Worm (Caenorhabditis elegans) whole organism, L3 larva: Measurements from ENCODE around the gene C35A11.3.

ENCODE experiments used
- R02D3.7 ChIP-seq: fragments of 150-350 bp; optimal IDR thresholded peaks from 2 replicates; lab custom pipeline; 2014; ENCODE audit warnings: missing biosample characterization, missing genetic modification characterization
- ZK546.5 ChIP-seq: sonication (generic microtip); optimal IDR thresholded peaks from 2 replicates; lab custom pipeline; 2017; ENCODE audit warnings: missing biosample characterization, missing genetic modification characterization
- aly-2 ChIP-seq: fragments of 150-350 bp; optimal IDR thresholded peaks from 2 replicates; lab custom pipeline; 2014; ENCODE audit warnings: missing biosample characterization, missing genetic modification characterization
- ama-1 ChIP-seq: fragments of 150-350 bp; optimal IDR thresholded peaks from 2 replicates; lab custom pipeline; 2018
- ceh-16 ChIP-seq: sonication (generic microtip); optimal IDR thresholded peaks from 2 replicates; lab custom pipeline; 2017; ENCODE audit warnings: missing biosample characterization, missing genetic modification characterization
- ceh-28 ChIP-seq: fragments of 150-350 bp; optimal IDR thresholded peaks from 2 replicates; lab custom pipeline; 2014; ENCODE audit warnings: missing biosample characterization, missing genetic modification reagents, missing genetic modification characterization
- egl-27 ChIP-seq: sonication (generic microtip); optimal IDR thresholded peaks from 4 replicates; lab custom pipeline; 2017; ENCODE audit warnings: missing biosample characterization, missing genetic modification reagents, missing genetic modification characterization
- elt-1 ChIP-seq: fragments of 150-350 bp; optimal IDR thresholded peaks from 2 replicates; lab custom pipeline; 2014; ENCODE audit warnings: missing biosample characterization, missing genetic modification characterization
- elt-2 ChIP-seq: sonication (generic microtip); optimal IDR thresholded peaks from 2 replicates; lab custom pipeline; 2016; ENCODE audit warnings: missing genetic modification reagents, mild to moderate bottlenecking, missing genetic modification characterization, missing compliant biosample characterization
- elt-3 ChIP-seq, 3 experiments: fragments of 150-350 bp in 1 of 3; sonication (generic microtip) in 2 of 3; optimal IDR thresholded peaks; 2 replicates in 2 of 3; 4 replicates in 1 of 3; lab custom pipeline; 2014 to 2017; ENCODE audit warnings: missing biosample characterization in 3 of 3, missing genetic modification characterization in 3 of 3
- fkh-2 ChIP-seq: fragments of 150-350 bp; optimal IDR thresholded peaks from 2 replicates; lab custom pipeline; 2014; ENCODE audit warnings: missing biosample characterization, missing genetic modification reagents, missing genetic modification characterization
- fos-1 ChIP-seq: fragments of 150-350 bp; optimal IDR thresholded peaks from 2 replicates; lab custom pipeline; 2014; ENCODE audit warnings: missing biosample characterization, missing genetic modification characterization
- hmg-11 ChIP-seq: sonication (generic microtip); optimal IDR thresholded peaks from 2 replicates; lab custom pipeline; 2016; ENCODE audit warnings: missing genetic modification characterization, missing compliant biosample characterization
- lin-15B ChIP-seq: fragments of 150-350 bp; optimal IDR thresholded peaks from 2 replicates; lab custom pipeline; 2014; ENCODE audit warnings: missing biosample characterization, missing genetic modification characterization
- lsy-12 ChIP-seq: sonication (generic microtip); optimal IDR thresholded peaks from 2 replicates; lab custom pipeline; 2016; ENCODE audit warnings: mild to moderate bottlenecking, missing genetic modification characterization, missing compliant biosample characterization
- mdl-1 ChIP-seq: fragments of 150-350 bp; optimal IDR thresholded peaks from 2 replicates; lab custom pipeline; 2014; ENCODE audit warnings: missing biosample characterization, missing genetic modification characterization
- mml-1 ChIP-seq: fragments of 150-350 bp; sonication (generic microtip); optimal IDR thresholded peaks from 3 replicates; lab custom pipeline; 2014; ENCODE audit warnings: missing biosample characterization, missing genetic modification characterization
- nfya-1 ChIP-seq: sonication (generic microtip); optimal IDR thresholded peaks from 2 replicates; lab custom pipeline; 2017; ENCODE audit warnings: missing genetic modification characterization, mild to moderate bottlenecking, missing compliant biosample characterization, antibody characterized with exemption, moderate library complexity; ENCODE audit not compliant: insufficient read depth
- nhr-23 ChIP-seq: fragments of 150-350 bp; optimal IDR thresholded peaks from 2 replicates; lab custom pipeline; 2014; ENCODE audit warnings: missing biosample characterization, missing genetic modification reagents, missing genetic modification characterization
- nhr-237 ChIP-seq: fragments of 150-350 bp; optimal IDR thresholded peaks from 2 replicates; lab custom pipeline; 2014; ENCODE audit warnings: missing biosample characterization, missing genetic modification characterization
- nhr-25 ChIP-seq: sonication (generic microtip); optimal IDR thresholded peaks from 2 replicates; lab custom pipeline; 2017; ENCODE audit warnings: missing biosample characterization, missing genetic modification characterization
- nhr-28 ChIP-seq: fragments of 150-350 bp; optimal IDR thresholded peaks from 2 replicates; lab custom pipeline; 2014; ENCODE audit warnings: missing biosample characterization, missing genetic modification characterization
- nhr-43 ChIP-seq: sonication (generic microtip); optimal IDR thresholded peaks from 2 replicates; lab custom pipeline; 2016; ENCODE audit warnings: mild to moderate bottlenecking, missing genetic modification characterization, missing compliant biosample characterization; ENCODE audit not compliant: poor library complexity, severe bottlenecking
- nhr-67 ChIP-seq: fragments of 150-350 bp; optimal IDR thresholded peaks from 2 replicates; lab custom pipeline; 2014; ENCODE audit warnings: missing biosample characterization, missing genetic modification characterization
- nhr-76 ChIP-seq: fragments of 150-350 bp; sonication (generic microtip); optimal IDR thresholded peaks from 5 replicates; lab custom pipeline; 2014; ENCODE audit warnings: missing biosample characterization, missing genetic modification characterization
- pqm-1 ChIP-seq: fragments of 150-350 bp; optimal IDR thresholded peaks from 2 replicates; lab custom pipeline; 2017; ENCODE audit warnings: missing biosample characterization, missing genetic modification characterization, inconsistent platforms
- skn-1 ChIP-seq: fragments of 150-350 bp; optimal IDR thresholded peaks from 2 replicates; lab custom pipeline; 2014; ENCODE audit warnings: missing biosample characterization, missing genetic modification characterization
- tbx-2 ChIP-seq: sonication (generic microtip); optimal IDR thresholded peaks from 2 replicates; lab custom pipeline; 2016; ENCODE audit warnings: mild to moderate bottlenecking, missing genetic modification characterization, missing compliant biosample characterization
- unc-39 ChIP-seq: sonication (generic microtip); optimal IDR thresholded peaks from 4 replicates; lab custom pipeline; 2017; ENCODE audit warnings: missing biosample characterization, missing genetic modification characterization
- unc-62 ChIP-seq: fragments of 150-350 bp; sonication (generic microtip); optimal IDR thresholded peaks from 4 replicates; lab custom pipeline; 2014; ENCODE audit warnings: missing biosample characterization, missing genetic modification reagents, missing genetic modification characterization
- ztf-11 ChIP-seq: fragments of 150-350 bp; optimal IDR thresholded peaks from 2 replicates; lab custom pipeline; 2014; ENCODE audit warnings: missing biosample characterization, missing genetic modification characterization
- ztf-4 ChIP-seq: fragments of 150-350 bp; optimal IDR thresholded peaks from 2 replicates; lab custom pipeline; 2014; ENCODE audit warnings: missing biosample characterization, missing genetic modification characterization

The C35A11.3 gene

ce11 chrV:5385914-5386493, 13.8 kb downstream of the C35A11.3 start, which contains the start of gene C35A11.2:
C35A11.2 (plus strand) TSS chrV:5386299.
- TF ChIP-seq nhr-23 (tag; lab: Kevin White, UChicago), result peak; percentile 73
- TF ChIP-seq lsy-12 (tag; lab: Kevin White, UChicago), result no peak
- peak; percentile 6 for TF ChIP-seq lin-15B

- peak; percentile 79 for TF ChIP-seq pqm-1 (tag; lab: Kevin White, UChicago)
- TF ChIP-seq nhr-23 (tag; lab: Kevin White, UChicago), result no peak
- TF ChIP-seq elt-2, result peak; percentile 99
- peak; percentile 16 for TF ChIP-seq egl-27 (tag; lab: Kevin White, UChicago)
- TF ChIP-seq unc-62 (GFP tag; lab: Kevin White, UChicago), result no peak
Observed at ce11 chrV:5392993-5393628, 20.9 kb downstream of the C35A11.3 start, which contains the start of gene C35A11.4. C35A11.4 (minus strand) TSS chrV:5393148.

ce11 chrV:5403938-5404337, 31.7 kb downstream of the C35A11.3 start:
- TF ChIP-seq unc-62 (GFP tag; lab: Kevin White, UChicago) (no peak), mml-1 (tag; lab: Kevin White, UChicago) (no peak), elt-1 (tag; lab: Kevin White, UChicago) (no peak), ztf-11 (tag; lab: Kevin White, UChicago) (no peak), ztf-4 (tag; lab: Kevin White, UChicago) (no peak), nhr-67 (tag; lab: Kevin White, UChicago) (no peak), aly-2 (tag; lab: Kevin White, UChicago) (no peak), R02D3.7 (tag; lab: Kevin White, UChicago) (no peak), ZK546.5 (tag; lab: Kevin White, UChicago) (no peak), ama-1 (lab: Kevin White, UChicago) (no peak), nhr-25 (no peak), ceh-28 (tag; lab: Kevin White, UChicago) (no peak), elt-3 (tag; optimal IDR thresholded peaks at IDR 0.05; lab: Kevin White, UChicago) (no peak), hmg-11 (tag; lab: Kevin White, UChicago) (no peak)

- TF ChIP-seq nhr-28 (tag; lab: Kevin White, UChicago) (no peak), elt-2 (no peak), nhr-237 (tag; lab: Kevin White, UChicago) (no peak), mml-1 (tag; lab: Kevin White, UChicago) (no peak), nhr-43 (tag; lab: Kevin White, UChicago) (no peak)
Observed at ce11 chrV:5405053-5405452, 32.8 kb downstream of the C35A11.3 start, which contains the start of gene dmsr-7. dmsr-7 (plus strand) TSS chrV:5405353.

ce11 chrV:5408223-5408622, 36.0 kb downstream of the C35A11.3 start, which contains the start of gene C25A6.1:
C25A6.1 (plus strand) TSS chrV:5408523.
- TF ChIP-seq unc-39 (tag; lab: Kevin White, UChicago) (no peak), tbx-2 (no peak), nhr-25 (no peak), mml-1 (tag; lab: Kevin White, UChicago) (no peak), unc-62 (GFP tag; lab: Kevin White, UChicago) (no peak), fkh-2 (tag; lab: Kevin White, UChicago) (no peak), nfya-1 (tag; lab: Kevin White, UChicago) (no peak), fos-1 (tag; lab: Kevin White, UChicago) (no peak), ama-1 (lab: Kevin White, UChicago) (no peak), ceh-16 (tag; lab: Kevin White, UChicago) (no peak), nhr-43 (tag; lab: Kevin White, UChicago) (no peak), hmg-11 (tag; lab: Kevin White, UChicago) (no peak), ZK546.5 (tag; lab: Kevin White, UChicago) (no peak), skn-1 (no peak), nhr-76 (tag; lab: Kevin White, UChicago) (no peak), mdl-1 (no peak), nhr-23 (tag; lab: Kevin White, UChicago) (no peak)
